Fruit fly (Drosophila melanogaster): ENCODE results near the gene CSN1b.

The CSN1b gene

DNA sequence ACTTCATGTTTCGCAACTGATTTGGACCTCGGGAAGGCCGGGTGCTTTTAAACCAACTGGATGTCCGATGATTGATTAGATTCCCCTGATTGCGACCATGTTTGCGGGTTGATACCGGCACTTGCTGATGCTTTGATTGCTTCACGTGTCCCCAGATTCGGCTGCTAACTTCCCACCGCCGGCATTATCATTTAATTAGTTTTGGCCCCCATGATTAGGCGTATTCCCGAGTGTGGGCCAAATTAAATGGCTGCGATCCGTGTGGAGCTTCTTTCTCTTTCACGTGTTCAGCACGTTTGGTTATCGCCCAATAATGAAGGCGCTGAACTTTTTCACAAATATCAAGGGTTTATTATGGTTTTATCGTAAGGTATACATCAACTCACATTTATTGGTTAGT lies 17.4 kb upstream of the CSN1b start, which contains the start of gene CG3819:
TSS of gene CG3819 (minus strand) at position 23 of the 400 bp plus-strand sequence.
- TF ChIP-seq CG15710 (tag; optimal IDR thresholded peaks at IDR 0.05) = no peak
- TF ChIP-seq CG14655 (GFP tag; optimal IDR thresholded peaks at IDR 0.05) = no peak
- no peak for TF ChIP-seq rn (GFP tag; IDR thresholded peaks at IDR 0.05)

DNA sequence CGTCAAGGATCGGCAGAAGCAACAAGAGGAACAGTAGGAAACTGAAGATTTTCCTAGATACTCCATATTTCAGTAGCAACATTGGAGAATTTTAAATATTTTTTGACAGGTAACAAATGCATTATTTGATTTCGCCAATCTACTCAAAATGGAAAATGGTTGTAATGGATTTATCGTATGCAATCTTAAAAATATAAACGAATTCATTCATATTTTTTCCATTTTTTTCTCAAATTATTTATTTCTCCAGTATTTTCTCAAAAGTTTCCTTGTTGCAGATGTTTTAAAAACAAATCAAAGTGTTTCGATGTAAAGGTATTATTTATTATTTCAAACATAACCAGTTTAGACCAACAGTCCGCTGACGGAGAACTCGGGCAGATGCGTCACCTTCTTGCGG lies 15.5 kb upstream of the CSN1b start, which contains the start of gene CG18223:
TSS of gene CG18223 (minus strand) at position 101 of the 400 bp plus-strand sequence.
- TF ChIP-seq Snoo (tag; optimal IDR thresholded peaks at IDR 0.05) (no peak), CG8159 (tag; optimal IDR thresholded peaks at IDR 0.05) (no peak), CG14655 (GFP tag; optimal IDR thresholded peaks at IDR 0.05) (no peak), Pif1B (GFP tag; optimal IDR thresholded peaks at IDR 0.05) (no peak), CG13204 (GFP tag; optimal IDR thresholded peaks at IDR 0.05) (no peak), CG8301 (tag; optimal IDR thresholded peaks at IDR 0.05) (no peak), gl (tag; optimal IDR thresholded peaks at IDR 0.05) (no peak), CG34367 (tag; optimal IDR thresholded peaks at IDR 0.05) (no peak), rn (GFP tag; IDR thresholded peaks at IDR 0.05) (no peak), CG15710 (tag; optimal IDR thresholded peaks at IDR 0.05) (no peak), CG4496 (GFP tag; IDR thresholded peaks at IDR 0.05) (no peak)

DNA sequence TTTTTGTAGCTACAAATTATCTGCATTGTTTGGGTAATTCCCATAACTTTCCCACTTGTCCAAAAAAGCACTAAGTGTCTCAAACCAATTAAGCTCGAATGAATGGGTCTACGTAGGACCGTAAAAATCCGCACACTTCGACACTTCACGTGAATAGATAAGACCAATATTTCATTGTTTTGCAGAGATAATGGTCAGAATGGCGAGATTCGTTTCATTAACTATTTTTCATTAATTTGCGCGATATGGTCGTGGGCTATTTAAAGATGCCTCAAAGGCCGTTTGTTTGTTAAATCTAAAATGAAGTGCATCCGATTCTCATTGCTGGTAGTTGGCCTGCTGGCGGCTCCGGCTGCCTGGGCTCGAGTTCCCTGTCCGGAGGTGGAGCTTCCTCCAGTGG lies 12.6 kb upstream of the CSN1b start, which contains the start of gene CG6839:
TSS of gene CG6839 (plus strand) at position 301 of the 400 bp plus-strand sequence.
- TF ChIP-seq D1 (tag; optimal IDR thresholded peaks at IDR 0.05) (no peak), CG13204 (GFP tag; optimal IDR thresholded peaks at IDR 0.05) (no peak), CG9948 (tag; optimal IDR thresholded peaks at IDR 0.05) (no peak), CG8301 (tag; optimal IDR thresholded peaks at IDR 0.05) (no peak), CG8159 (tag; optimal IDR thresholded peaks at IDR 0.05) (no peak), CG32121 (GFP tag; IDR thresholded peaks at IDR 0.05) (no peak), CG15710 (tag; optimal IDR thresholded peaks at IDR 0.05) (no peak), Ets98B (GFP tag; IDR thresholded peaks at IDR 0.05) (no peak), fd96Ca (GFP tag; IDR thresholded peaks at IDR 0.05) (no peak), rn (GFP tag; IDR thresholded peaks at IDR 0.05) (no peak), gl (tag; optimal IDR thresholded peaks at IDR 0.05) (no peak), Pif1B (GFP tag; optimal IDR thresholded peaks at IDR 0.05) (no peak), Snoo (tag; optimal IDR thresholded peaks at IDR 0.05) (no peak), CG17806 (tag; optimal IDR thresholded peaks at IDR 0.05) (no peak), CG34367 (tag; optimal IDR thresholded peaks at IDR 0.05) (no peak), CG14655 (GFP tag; optimal IDR thresholded peaks at IDR 0.05) (no peak), CG10348 (GFP tag; IDR thresholded peaks at IDR 0.05) (no peak), CG12605 (GFP tag; IDR thresholded peaks at IDR 0.05) (no peak), EcR (GFP tag; optimal IDR thresholded peaks at IDR 0.05) (no peak), Pif1A (GFP tag; optimal IDR thresholded peaks at IDR 0.05) (no peak)

DNA sequence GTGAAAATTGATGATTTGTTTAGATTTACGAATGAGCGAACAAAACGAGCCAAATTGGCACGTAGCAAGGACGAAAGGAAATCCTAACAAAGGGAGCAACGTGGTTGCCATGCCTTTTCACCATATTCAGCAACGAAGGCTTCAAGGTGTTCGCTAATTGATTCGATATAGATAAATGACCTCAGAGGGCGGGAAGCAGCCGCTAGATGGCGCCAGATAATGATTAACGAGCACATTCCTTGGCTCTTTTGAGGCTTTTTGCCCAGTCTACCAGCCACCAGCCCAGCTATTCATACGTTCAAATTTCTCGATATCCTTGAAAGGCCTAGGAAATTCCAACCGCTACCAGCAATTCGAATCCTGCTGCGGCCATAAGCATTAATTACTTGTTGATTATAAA lies 11.7 kb upstream of the CSN1b start:
- no peak for TF ChIP-seq CG10348 (GFP tag; IDR thresholded peaks at IDR 0.05)
- no peak for TF ChIP-seq Pif1B (GFP tag; optimal IDR thresholded peaks at IDR 0.05)
- TF ChIP-seq CG8159 (tag; optimal IDR thresholded peaks at IDR 0.05) = no peak
- TF ChIP-seq CG13204 (GFP tag; optimal IDR thresholded peaks at IDR 0.05) = no peak
- no peak for TF ChIP-seq fd96Ca (GFP tag; IDR thresholded peaks at IDR 0.05)
- TF ChIP-seq Pif1A (GFP tag; optimal IDR thresholded peaks at IDR 0.05) = no peak
- TF ChIP-seq CG32121 (GFP tag; IDR thresholded peaks at IDR 0.05) = no peak
- TF ChIP-seq CG17806 (tag; optimal IDR thresholded peaks at IDR 0.05) = no peak
- TF ChIP-seq CG9948 (tag; optimal IDR thresholded peaks at IDR 0.05) = no peak
- TF ChIP-seq EcR (GFP tag; optimal IDR thresholded peaks at IDR 0.05) = no peak

DNA sequence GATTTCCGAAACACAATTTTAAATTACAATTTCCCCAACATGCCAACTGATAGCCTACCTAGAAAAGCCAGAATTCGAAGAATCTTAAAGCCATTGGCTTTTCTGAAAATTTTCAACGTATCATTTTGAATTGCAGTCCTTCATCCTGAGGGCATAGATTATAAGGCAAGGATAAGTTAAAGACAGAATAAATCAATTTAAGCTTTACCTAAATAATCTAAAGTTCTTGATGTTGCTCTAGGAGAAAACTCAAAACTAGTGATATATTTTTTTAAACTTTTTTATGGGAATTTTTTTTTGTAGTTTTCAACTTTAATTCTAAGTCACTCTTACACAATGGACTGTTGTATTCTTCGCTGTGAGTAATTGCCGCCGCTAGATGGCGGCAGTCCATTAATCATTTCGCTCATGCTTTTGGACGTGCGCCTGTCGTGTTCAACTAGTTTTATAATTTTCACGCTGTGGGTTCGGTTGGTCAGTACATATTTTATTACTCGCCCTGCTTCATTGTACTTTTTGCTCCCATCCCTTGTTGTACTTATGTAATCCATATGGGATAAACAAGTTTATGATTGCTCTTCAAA lies 9.5 kb upstream of the CSN1b start, which contains the start of gene COX6AL2:
TSS of gene COX6AL2 (minus strand) at position 51 of the 584 bp plus-strand sequence.
- TF ChIP-seq fd96Ca (GFP tag; IDR thresholded peaks at IDR 0.05) = no peak
- TF ChIP-seq CG14655 (GFP tag; optimal IDR thresholded peaks at IDR 0.05) = no peak
- TF ChIP-seq gl (tag; optimal IDR thresholded peaks at IDR 0.05) = no peak
- TF ChIP-seq CG8301 (tag; optimal IDR thresholded peaks at IDR 0.05) = no peak
- no peak for TF ChIP-seq CG32121 (GFP tag; IDR thresholded peaks at IDR 0.05)
- TF ChIP-seq Pif1A (GFP tag; optimal IDR thresholded peaks at IDR 0.05) = no peak
- TF ChIP-seq EcR (GFP tag; optimal IDR thresholded peaks at IDR 0.05) = no peak
- TF ChIP-seq CG12605 (GFP tag; IDR thresholded peaks at IDR 0.05) = no peak
- TF ChIP-seq CG34367 (tag; optimal IDR thresholded peaks at IDR 0.05) = no peak
- no peak for TF ChIP-seq CG13204 (GFP tag; optimal IDR thresholded peaks at IDR 0.05)
- no peak for TF ChIP-seq CG4496 (GFP tag; IDR thresholded peaks at IDR 0.05)
- no peak for TF ChIP-seq CG17806 (tag; optimal IDR thresholded peaks at IDR 0.05)
- no peak for TF ChIP-seq CG15710 (tag; optimal IDR thresholded peaks at IDR 0.05)
- no peak for TF ChIP-seq rn (GFP tag; IDR thresholded peaks at IDR 0.05)
- TF ChIP-seq CG8159 (tag; optimal IDR thresholded peaks at IDR 0.05) = no peak
- no peak for TF ChIP-seq Pif1B (GFP tag; optimal IDR thresholded peaks at IDR 0.05)
- no peak for TF ChIP-seq CG10348 (GFP tag; IDR thresholded peaks at IDR 0.05)

DNA sequence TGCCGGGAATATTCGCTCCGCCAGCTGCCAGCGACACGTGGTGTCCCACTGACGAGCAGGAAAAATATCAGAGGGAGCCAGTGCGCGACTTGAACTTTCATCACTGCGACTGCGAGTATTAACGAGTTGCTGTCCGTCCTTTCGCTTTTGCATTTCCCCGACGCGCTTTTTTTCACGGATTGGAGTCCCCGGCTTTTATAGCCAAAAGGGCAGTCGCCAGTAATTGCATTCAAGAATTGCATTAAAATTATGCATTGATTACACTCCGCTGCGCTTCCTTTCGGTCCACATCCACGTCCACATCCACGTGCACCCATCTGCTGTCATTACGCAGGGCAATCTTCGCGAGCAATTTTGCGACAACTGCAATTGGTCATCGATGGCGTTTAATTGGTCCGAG lies 6.4 kb upstream of the CSN1b start, which contains the start of gene Ir75d:
TSS of gene Ir75d (minus strand) at position 101 of the 400 bp plus-strand sequence.
- TF ChIP-seq CG17806 (tag; optimal IDR thresholded peaks at IDR 0.05) (no peak), EcR (GFP tag; optimal IDR thresholded peaks at IDR 0.05) (no peak), CG8159 (tag; optimal IDR thresholded peaks at IDR 0.05) (no peak), CG8301 (tag; optimal IDR thresholded peaks at IDR 0.05) (no peak), Pif1B (GFP tag; optimal IDR thresholded peaks at IDR 0.05) (no peak), Snoo (tag; optimal IDR thresholded peaks at IDR 0.05) (no peak), CG34367 (tag; optimal IDR thresholded peaks at IDR 0.05) (no peak), fd96Ca (GFP tag; IDR thresholded peaks at IDR 0.05) (no peak), D1 (tag; optimal IDR thresholded peaks at IDR 0.05) (no peak), CG14655 (GFP tag; optimal IDR thresholded peaks at IDR 0.05) (no peak), Ets98B (GFP tag; IDR thresholded peaks at IDR 0.05) (no peak), CG9948 (tag; optimal IDR thresholded peaks at IDR 0.05) (no peak), CG15710 (tag; optimal IDR thresholded peaks at IDR 0.05) (no peak), CG12605 (GFP tag; IDR thresholded peaks at IDR 0.05) (no peak), CG13204 (GFP tag; optimal IDR thresholded peaks at IDR 0.05) (no peak), CG10348 (GFP tag; IDR thresholded peaks at IDR 0.05) (no peak), CG32121 (GFP tag; IDR thresholded peaks at IDR 0.05) (no peak), gl (tag; optimal IDR thresholded peaks at IDR 0.05) (no peak), Pif1A (GFP tag; optimal IDR thresholded peaks at IDR 0.05) (no peak), CG4496 (GFP tag; IDR thresholded peaks at IDR 0.05) (no peak)

Measured in whole organism, pupa.